Fruit fly (Drosophila melanogaster) whole organism, embryonic: Measurements from ENCODE around the gene CG32032.

Experiments used
- Dip3 ChIP-seq: fragments of 200-800 bp; sonication (Bioruptor generic); optimal IDR thresholded peaks from 3 replicates; lab custom pipeline; 2016; ENCODE audit warnings: missing biosample characterization, missing genetic modification characterization
- Hr78 ChIP-seq, 2 experiments: fragments of 200-800 bp in 1 of 2; fragments of >200 bp in 1 of 2; sonication (Bioruptor generic) in 1 of 2; optimal IDR thresholded peaks; 2 replicates each; lab custom pipeline; 2017 to 2019; ENCODE audit warnings: missing biosample characterization in 2 of 2, missing genetic modification characterization in 2 of 2, mild to moderate bottlenecking in 1 of 2, moderate library complexity in 1 of 2
- Med ChIP-seq: fragments of 200-800 bp; sonication (Bioruptor generic); peaks from one replicate; lab custom pipeline; 2016; ENCODE audit warnings: missing biosample characterization, missing genetic modification characterization, mild to moderate bottlenecking, inconsistent platforms, moderate library complexity
- Xbp1 ChIP-seq: fragments of 200-800 bp; sonication (Bioruptor generic); optimal IDR thresholded peaks from 3 replicates; lab custom pipeline; 2016; ENCODE audit warnings: missing biosample characterization, mild to moderate bottlenecking, missing genetic modification characterization
- ash1 ChIP-seq: fragments of 200-800 bp; sonication (Bioruptor generic); optimal IDR thresholded peaks from 2 replicates; lab custom pipeline; 2018; ENCODE audit warnings: missing biosample characterization, mild to moderate bottlenecking, missing genetic modification characterization
- gro ChIP-seq: fragments of 200-800 bp; sonication (Bioruptor generic); optimal IDR thresholded peaks from 2 replicates; lab custom pipeline; 2016; ENCODE audit warnings: missing biosample characterization, missing genetic modification characterization

- no peak for TF ChIP-seq ash1 (GFP tag; lab: Kevin White, UChicago)
- TF ChIP-seq gro, result no peak
- TF ChIP-seq Dip3 (GFP tag; lab: Kevin White, UChicago), result no peak
- no peak for TF ChIP-seq Med (GFP tag; lab: Kevin White, UChicago)
- no peak for TF ChIP-seq Xbp1 (GFP tag; lab: Kevin White, UChicago)
- TF ChIP-seq Hr78 (GFP tag; optimal IDR thresholded peaks at IDR 0.05; lab: Kevin White, UChicago), result no peak
Observed at dm6 chr3L:9052798-9053541, 39.9 kb upstream of the CG32032 start.
